Fruit fly (Drosophila melanogaster) whole organism: Measurements from ENCODE around the gene eRF3.

Source experiments
- CG8478 ChIP-seq: fragments of >200 bp; optimal IDR thresholded peaks from 2 replicates; lab custom pipeline; 2018; ENCODE audit warnings: inconsistent platforms
- Dll ChIP-seq: fragments of >200 bp; optimal IDR thresholded peaks from 2 replicates; lab custom pipeline; 2017
- EcR ChIP-seq, 2 experiments: fragments of >200 bp; optimal IDR thresholded peaks; 2 replicates each; lab custom pipeline; 2017; ENCODE audit warnings: missing biosample characterization in 2 of 2, missing genetic modification characterization in 2 of 2, missing genetic modification reagents in 2 of 2
- pan ChIP-seq: fragments of >200 bp; optimal IDR thresholded peaks from 2 replicates; lab custom pipeline; 2017
- psq ChIP-seq: fragments of >200 bp; optimal IDR thresholded peaks from 2 replicates; lab custom pipeline; 2017
- usp ChIP-seq: fragments of >200 bp; optimal IDR thresholded peaks from 2 replicates; lab custom pipeline; 2017; ENCODE audit warnings: missing biosample characterization, missing genetic modification characterization, mixed read lengths

- no peak for TF ChIP-seq EcR (GFP tag; optimal IDR thresholded peaks at IDR 0.05; lab: Kevin White, UChicago)
- TF ChIP-seq usp (GFP tag; lab: Kevin White, UChicago) = no peak
- no peak for TF ChIP-seq pan
- no peak for TF ChIP-seq psq (lab: Kevin White, UChicago)
- TF ChIP-seq CG8478 (lab: Kevin White, UChicago) = no peak
- no peak for TF ChIP-seq Dll
Observed at dm6 chr2L:12464065-12464464, 29.8 kb downstream of the eRF3 start.
